Worm (Caenorhabditis elegans) whole organism, L2 larva: ENCODE data around the gene anmt-1.

Experiments used
- blmp-1 ChIP-seq: sonication (generic microtip); optimal IDR thresholded peaks from 2 replicates; lab custom pipeline; 2017; ENCODE audit warnings: missing genetic modification characterization, mild to moderate bottlenecking, missing compliant biosample characterization, antibody characterized with exemption, moderate library complexity; ENCODE audit not compliant: insufficient read depth
- egl-27 ChIP-seq: sonication (generic microtip); optimal IDR thresholded peaks from 3 replicates; lab custom pipeline; 2017; ENCODE audit warnings: missing biosample characterization, missing genetic modification reagents, missing genetic modification characterization
- elt-1 ChIP-seq: fragments of 150-350 bp; optimal IDR thresholded peaks from 2 replicates; lab custom pipeline; 2014; ENCODE audit warnings: missing biosample characterization, missing genetic modification characterization
- lsy-2 ChIP-seq, 2 experiments: fragments of 150-350 bp in 1 of 2; sonication (generic microtip) in 1 of 2; optimal IDR thresholded peaks; 2 replicates each; lab custom pipeline; 2014 to 2017; ENCODE audit warnings: missing biosample characterization in 2 of 2, missing genetic modification characterization in 2 of 2
- nhr-11 ChIP-seq: fragments of 150-350 bp; optimal IDR thresholded peaks from 2 replicates; lab custom pipeline; 2014; ENCODE audit warnings: missing biosample characterization, missing genetic modification characterization
- snpc-4 ChIP-seq: fragments of 150-350 bp; optimal IDR thresholded peaks from 2 replicates; lab custom pipeline; 2014; ENCODE audit warnings: missing biosample characterization, missing genetic modification characterization
- unc-62 ChIP-seq: fragments of 150-350 bp; optimal IDR thresholded peaks from 2 replicates; lab custom pipeline; 2014; ENCODE audit warnings: missing biosample characterization, missing genetic modification reagents, missing genetic modification characterization
- ztf-1 ChIP-seq: fragments of 200-800 bp; sonication (Bioruptor generic); conservative IDR thresholded peaks from 2 replicates; pipeline ENCODE4 v1.3.6; 2022; ENCODE audit warnings: missing genetic modification characterization, missing compliant biosample characterization

ce11 chrIII:8712968-8713367, 28.4 kb downstream of the anmt-1 start:
- TF ChIP-seq snpc-4 (no peak), elt-1 (tag; lab: Kevin White, UChicago) (no peak), ztf-1 (GFP tag; lab: Robert Waterston, UW) (no peak), egl-27 (tag; lab: Kevin White, UChicago) (no peak), unc-62 (no peak), nhr-11 (tag; lab: Kevin White, UChicago) (no peak), blmp-1 (tag; lab: Kevin White, UChicago) (no peak), lsy-2 (tag; optimal IDR thresholded peaks at IDR 0.05; lab: Kevin White, UChicago) (no peak)
